Fruit fly (Drosophila melanogaster) whole organism, embryonic: ENCODE data around the gene Pisd.
A peak's percentile ranks its signal among the peaks of the same experiment; 100 is the strongest.

Experiments used
- Ada2b ChIP-seq: fragments of 200-800 bp; sonication (Bioruptor generic); IDR thresholded peaks from 2 replicates; pipeline ENCODE4 v1.3.6; 2022; ENCODE audit warnings: missing biosample characterization, missing genetic modification characterization
- Antp ChIP-seq: fragments of 200-800 bp; sonication (Bioruptor generic); optimal IDR thresholded peaks from 3 replicates; lab custom pipeline; 2016; ENCODE audit warnings: missing biosample characterization, missing genetic modification characterization
- CG11456 ChIP-seq: fragments of 200-800 bp; sonication (Bioruptor generic); IDR thresholded peaks from 3 replicates; pipeline ENCODE4 v1.3.6; 2022; ENCODE audit warnings: missing biosample characterization, missing genetic modification characterization
- CG12155 ChIP-seq: fragments of 200-800 bp; sonication (Bioruptor generic); optimal IDR thresholded peaks from 3 replicates; lab custom pipeline; 2016; ENCODE audit warnings: missing biosample characterization, missing genetic modification characterization
- CG12299 ChIP-seq: fragments of 200-800 bp; sonication (Bioruptor generic); optimal IDR thresholded peaks from 2 replicates; lab custom pipeline; 2018; ENCODE audit warnings: missing biosample characterization, mild to moderate bottlenecking, missing genetic modification characterization
- CG14050 ChIP-seq: fragments of 200-800 bp; sonication (Bioruptor generic); IDR thresholded peaks from 3 replicates; pipeline ENCODE4 v1.3.6; 2022; ENCODE audit warnings: missing biosample characterization, missing genetic modification characterization
- CG15011 ChIP-seq: fragments of 200-800 bp; sonication (Bioruptor generic); optimal IDR thresholded peaks from 3 replicates; lab custom pipeline; 2018; ENCODE audit warnings: missing biosample characterization, mild to moderate bottlenecking, missing genetic modification characterization
- CG15601 ChIP-seq: fragments of 200-800 bp; sonication (Bioruptor generic); optimal IDR thresholded peaks from 3 replicates; lab custom pipeline; 2019; ENCODE audit warnings: missing biosample characterization, mild to moderate bottlenecking, missing genetic modification characterization, moderate library complexity
- CG16779 ChIP-seq: fragments of 200-800 bp; sonication (Bioruptor generic); IDR thresholded peaks from 2 replicates; pipeline ENCODE4 v1.3.6; 2022; ENCODE audit warnings: missing biosample characterization, missing genetic modification characterization
- CG17328 ChIP-seq: fragments of 200-800 bp; sonication (Bioruptor generic); IDR thresholded peaks from 2 replicates; pipeline ENCODE4 v1.3.6; 2022; ENCODE audit warnings: missing biosample characterization, missing genetic modification characterization
- CG17361 ChIP-seq: fragments of 200-800 bp; sonication (Bioruptor generic); IDR thresholded peaks from 3 replicates; pipeline ENCODE4 v1.3.6; 2022; ENCODE audit warnings: missing biosample characterization, missing genetic modification characterization
- CG17385 ChIP-seq: fragments of 200-800 bp; sonication (Bioruptor generic); optimal IDR thresholded peaks from 3 replicates; lab custom pipeline; 2018; ENCODE audit warnings: missing biosample characterization, mild to moderate bottlenecking, missing genetic modification characterization
- CG32772 ChIP-seq: fragments of 200-800 bp; sonication (Bioruptor generic); IDR thresholded peaks from 2 replicates; pipeline ENCODE4 v1.3.6; 2022; ENCODE audit warnings: missing biosample characterization, missing genetic modification characterization
- CG3407 ChIP-seq: fragments of 200-800 bp; sonication (Bioruptor generic); optimal IDR thresholded peaks from 2 replicates; lab custom pipeline; 2018; ENCODE audit warnings: missing biosample characterization, mild to moderate bottlenecking, missing genetic modification characterization
- CG3726 ChIP-seq: fragments of 200-800 bp; sonication (Bioruptor generic); IDR thresholded peaks from 3 replicates; pipeline ENCODE4, ENCODE4 v1.3.6; 2022; ENCODE audit warnings: missing biosample characterization, missing genetic modification characterization
- CG5180 ChIP-seq: fragments of 200-800 bp; sonication (Bioruptor generic); optimal IDR thresholded peaks from 3 replicates; lab custom pipeline; 2017; ENCODE audit warnings: missing biosample characterization, missing genetic modification characterization, mild to moderate bottlenecking, moderate library complexity, missing genetic modification reagents
- CG5953 ChIP-seq: fragments of 200-800 bp; sonication (Bioruptor generic); IDR thresholded peaks from 2 replicates; pipeline ENCODE4 v1.3.6; 2022; ENCODE audit warnings: missing biosample characterization, missing genetic modification characterization
- CG6272 ChIP-seq: fragments of 200-800 bp; sonication (Bioruptor generic); IDR thresholded peaks from 2 replicates; pipeline ENCODE4 v1.3.6; 2022; ENCODE audit warnings: missing biosample characterization, missing genetic modification characterization
- CG9215 ChIP-seq: fragments of 200-800 bp; sonication (Bioruptor generic); IDR thresholded peaks from 2 replicates; pipeline ENCODE4 v1.3.6; 2022; ENCODE audit warnings: missing biosample characterization, missing genetic modification characterization
- CG9797 ChIP-seq: fragments of 200-800 bp; sonication (Bioruptor generic); optimal IDR thresholded peaks from 3 replicates; lab custom pipeline; 2018; ENCODE audit warnings: missing biosample characterization, mild to moderate bottlenecking, missing genetic modification characterization
- Camta ChIP-seq: fragments of 200-800 bp; sonication (Bioruptor generic); optimal IDR thresholded peaks from 2 replicates; lab custom pipeline; 2016; ENCODE audit warnings: missing biosample characterization, missing genetic modification characterization
- Dad ChIP-seq: fragments of 200-800 bp; sonication (Bioruptor generic); optimal IDR thresholded peaks from 3 replicates; lab custom pipeline; 2016; ENCODE audit warnings: missing biosample characterization, missing genetic modification characterization
- Fer2 ChIP-seq: fragments of 200-800 bp; sonication (Bioruptor generic); optimal IDR thresholded peaks from 2 replicates; lab custom pipeline; 2018; ENCODE audit warnings: missing biosample characterization, mild to moderate bottlenecking, missing genetic modification characterization, moderate library complexity
- HLH3B ChIP-seq: fragments of 200-800 bp; sonication (Bioruptor generic); IDR thresholded peaks from 2 replicates; pipeline ENCODE4 v1.3.6; 2022; ENCODE audit warnings: missing biosample characterization, missing genetic modification characterization
- Hr3 ChIP-seq: fragments of 200-800 bp; sonication (Bioruptor generic); optimal IDR thresholded peaks from 3 replicates; lab custom pipeline; 2016; ENCODE audit warnings: missing biosample characterization, missing genetic modification characterization
- Kr ChIP-seq: fragments of 200-800 bp; sonication (Bioruptor generic); optimal IDR thresholded peaks from 2 replicates; lab custom pipeline; 2017; ENCODE audit warnings: missing biosample characterization, mild to moderate bottlenecking, missing genetic modification characterization
- Meics ChIP-seq: fragments of 200-800 bp; sonication (Bioruptor generic); optimal IDR thresholded peaks from 2 replicates; lab custom pipeline; 2017; ENCODE audit warnings: missing biosample characterization, mild to moderate bottlenecking, missing genetic modification characterization
- Mrtf ChIP-seq: fragments of 200-800 bp; sonication (Bioruptor generic); IDR thresholded peaks from 3 replicates; pipeline ENCODE4 v1.3.6; 2022; ENCODE audit warnings: missing biosample characterization, missing genetic modification characterization
- Nf-YB ChIP-seq: fragments of 200-800 bp; sonication (Bioruptor generic); optimal IDR thresholded peaks from 3 replicates; lab custom pipeline; 2019; ENCODE audit warnings: missing biosample characterization, mild to moderate bottlenecking, missing genetic modification characterization, moderate library complexity
- Oli ChIP-seq: fragments of 200-800 bp; sonication (Bioruptor generic); optimal IDR thresholded peaks from 2 replicates; lab custom pipeline; 2018; ENCODE audit warnings: missing biosample characterization, mild to moderate bottlenecking, missing genetic modification characterization, moderate library complexity
- Sox100B ChIP-seq: fragments of 200-800 bp; sonication (Bioruptor generic); optimal IDR thresholded peaks from 3 replicates; lab custom pipeline; 2018; ENCODE audit warnings: missing biosample characterization, mild to moderate bottlenecking, missing genetic modification characterization
- Sox102F ChIP-seq: fragments of 200-800 bp; sonication (Bioruptor generic); optimal IDR thresholded peaks from 2 replicates; lab custom pipeline; 2018; ENCODE audit warnings: missing biosample characterization, mild to moderate bottlenecking, missing genetic modification characterization, moderate library complexity
- Ssrp ChIP-seq: fragments of 200-800 bp; sonication (Bioruptor generic); optimal IDR thresholded peaks from 2 replicates; lab custom pipeline; 2018; ENCODE audit warnings: missing biosample characterization, mild to moderate bottlenecking, missing genetic modification characterization, moderate library complexity
- Xrp1 ChIP-seq: fragments of 200-800 bp; sonication (Bioruptor generic); IDR thresholded peaks from 2 replicates; pipeline ENCODE4 v1.3.6; 2022; ENCODE audit warnings: missing biosample characterization, missing genetic modification characterization
- bsh ChIP-seq, 2 experiments: fragments of 200-800 bp; sonication (Bioruptor generic); optimal IDR thresholded peaks; 2 replicates each; lab custom pipeline; 2017 to 2018; ENCODE audit warnings: mild to moderate bottlenecking in 2 of 2, missing biosample characterization in 2 of 2, missing genetic modification characterization in 2 of 2, moderate library complexity in 1 of 2
- chif ChIP-seq, 2 experiments: fragments of 200-800 bp; sonication (Bioruptor generic); optimal IDR thresholded peaks; 3 replicates each; lab custom pipeline; 2016; ENCODE audit warnings: missing biosample characterization in 2 of 2, missing genetic modification characterization in 2 of 2
- fd3F ChIP-seq: fragments of 200-800 bp; sonication (Bioruptor generic); optimal IDR thresholded peaks from 2 replicates; lab custom pipeline; 2018; ENCODE audit warnings: missing biosample characterization, mild to moderate bottlenecking, missing genetic modification characterization, moderate library complexity
- gce ChIP-seq: fragments of 200-800 bp; sonication (Bioruptor generic); IDR thresholded peaks from 3 replicates; pipeline ENCODE4 v1.3.6; 2022; ENCODE audit warnings: missing biosample characterization, missing genetic modification characterization
- gcm ChIP-seq: fragments of 200-800 bp; sonication (Bioruptor generic); optimal IDR thresholded peaks from 2 replicates; lab custom pipeline; 2019; ENCODE audit warnings: missing biosample characterization, mild to moderate bottlenecking, missing genetic modification characterization, moderate library complexity
- kay ChIP-seq: fragments of 200-800 bp; sonication (Bioruptor generic); optimal IDR thresholded peaks from 2 replicates; lab custom pipeline; 2016; ENCODE audit warnings: missing biosample characterization, missing genetic modification characterization
- lab ChIP-seq: fragments of 200-800 bp; sonication (Bioruptor generic); optimal IDR thresholded peaks from 3 replicates; lab custom pipeline; 2017; ENCODE audit warnings: missing biosample characterization, missing genetic modification characterization, mild to moderate bottlenecking, moderate library complexity, missing genetic modification reagents
- lbe ChIP-seq: fragments of 200-800 bp; sonication (Bioruptor generic); optimal IDR thresholded peaks from 2 replicates; lab custom pipeline; 2016; ENCODE audit warnings: missing biosample characterization, mild to moderate bottlenecking, missing genetic modification characterization
- lmd ChIP-seq: fragments of 200-800 bp; sonication (Bioruptor generic); IDR thresholded peaks from 2 replicates; pipeline ENCODE4 v1.3.6; 2022; ENCODE audit warnings: missing biosample characterization, missing genetic modification characterization
- oc ChIP-seq: fragments of 200-800 bp; sonication (Bioruptor generic); optimal IDR thresholded peaks from 2 replicates; lab custom pipeline; 2018; ENCODE audit warnings: missing biosample characterization, mild to moderate bottlenecking, missing genetic modification characterization, moderate library complexity
- row ChIP-seq: fragments of 200-800 bp; sonication (Bioruptor generic); IDR thresholded peaks from 3 replicates; pipeline ENCODE4 v1.3.6; 2022; ENCODE audit warnings: missing biosample characterization, missing genetic modification characterization
- scrt ChIP-seq: fragments of 200-800 bp; sonication (Bioruptor generic); optimal IDR thresholded peaks from 2 replicates; lab custom pipeline; 2018; ENCODE audit warnings: missing biosample characterization, mild to moderate bottlenecking, missing genetic modification characterization, moderate library complexity
- ssp ChIP-seq: fragments of 200-800 bp; sonication (Bioruptor generic); IDR thresholded peaks from 2 replicates; pipeline ENCODE4 v1.3.6; 2022; ENCODE audit warnings: missing biosample characterization, missing genetic modification characterization
- stc ChIP-seq: fragments of 200-800 bp; sonication (Bioruptor generic); IDR thresholded peaks from 2 replicates; pipeline ENCODE4 v1.3.6; 2022; ENCODE audit warnings: missing biosample characterization, missing genetic modification characterization
- unc-4 ChIP-seq: fragments of 200-800 bp; sonication (Bioruptor generic); IDR thresholded peaks from 2 replicates; pipeline ENCODE4 v1.3.6; 2022; ENCODE audit warnings: missing biosample characterization, missing genetic modification characterization; ENCODE audit not compliant: partially characterized antibody

The Pisd gene

dm6 chr3R:24010637-24011214 lies 39.9 kb upstream of the Pisd start (continued):
- TF ChIP-seq CG9215 (GFP tag; lab: Robert Waterston, UW) (peak; percentile 50), CG17361 (peak; percentile 61), CG12299 (tag; lab: Kevin White, UChicago) (peak; percentile 18), lab (GFP tag; lab: Kevin White, UChicago) (peak; percentile 78), CG16779 (GFP tag; lab: Robert Waterston, UW) (no peak), CG15601 (tag; lab: Kevin White, UChicago) (peak; percentile 10), Ada2b (GFP tag; lab: Robert Waterston, UW) (peak; percentile 78), CG9797 (GFP tag; lab: Kevin White, UChicago) (no peak), CG11456 (peak; percentile 58; the same call in 1 of the 3 replicates), Nf-YB (GFP tag; lab: Kevin White, UChicago) (peak; percentile 13), lbe (GFP tag; lab: Kevin White, UChicago) (no peak), Hr3 (GFP tag; lab: Kevin White, UChicago) (peak; percentile 49), CG5180 (GFP tag; lab: Kevin White, UChicago) (peak; percentile 7), CG17328 (0 out of 2 replicates have a peak, but pooled peaks have one; percentile 30), Xrp1 (peak; percentile 65; the same call in 1 of the 2 replicates), bsh (GFP tag; optimal IDR thresholded peaks at IDR 0.05; lab: Kevin White, UChicago) (peak in 1 of 2 experiments; percentile 63), scrt (GFP tag; lab: Kevin White, UChicago) (peak; percentile 82), row (GFP tag; lab: Robert Waterston, UW) (peak; percentile 85), Sox102F (peak; percentile 73), CG5953 (GFP tag; lab: Robert Waterston, UW) (no peak), Sox100B (GFP tag; lab: Kevin White, UChicago) (peak; percentile 18), Fer2 (tag; lab: Kevin White, UChicago) (peak; percentile 13), CG15011 (peak; percentile 25), CG3726 (0 out of 3 replicates have a peak, but pooled peaks have one; percentile 56), Ssrp (tag; lab: Kevin White, UChicago) (peak; percentile 43), oc (tag; lab: Kevin White, UChicago) (peak; percentile 38), ssp (peak; percentile 44; the same call in 1 of the 2 replicates), Oli (tag; lab: Kevin White, UChicago) (peak; percentile 54), CG12155 (peak; percentile 27), Mrtf (GFP tag; lab: Robert Waterston, UW) (peak; percentile 52; the same call in 1 of the 3 replicates), Camta (GFP tag; lab: Kevin White, UChicago) (no peak), CG14050 (GFP tag; lab: Robert Waterston, UW) (peak; percentile 41; the same call in 2 of the 3 replicates), gce (peak; percentile 21; the same call in 1 of the 3 replicates), chif (GFP tag; optimal IDR thresholded peaks at IDR 0.05; lab: Kevin White, UChicago) (peak in 1 of 2 experiments; percentile 1), unc-4 (GFP tag; lab: Robert Waterston, UW) (no peak), stc (GFP tag; lab: Robert Waterston, UW) (peak; percentile 68), Dad (GFP tag; lab: Kevin White, UChicago) (peak; percentile 35), CG32772 (GFP tag; lab: Robert Waterston, UW) (peak; percentile 60), CG3407 (GFP tag; lab: Kevin White, UChicago) (peak; percentile 35), kay (GFP tag; lab: Kevin White, UChicago) (no peak), fd3F (GFP tag; lab: Kevin White, UChicago) (peak; percentile 62), Antp (GFP tag; lab: Kevin White, UChicago) (peak; percentile 9), Kr (GFP tag; lab: Kevin White, UChicago) (no peak), CG17385 (peak; percentile 68), gcm (peak; percentile 38), HLH3B (GFP tag; lab: Robert Waterston, UW) (peak; percentile 72), CG6272 (GFP tag; lab: Robert Waterston, UW) (peak; percentile 44; the same call in 1 of the 2 replicates), Meics (GFP tag; lab: Kevin White, UChicago) (peak; percentile 69), lmd (GFP tag; lab: Robert Waterston, UW) (peak; percentile 72)
